Worm (Caenorhabditis elegans) whole organism, L3 larva: Measurements from ENCODE around the gene atf-2.
A peak's percentile ranks its signal among the peaks of the same experiment; 100 is the strongest.

ENCODE experiments used
- R02D3.7 ChIP-seq: fragments of 150-350 bp; optimal IDR thresholded peaks from 2 replicates; lab custom pipeline; 2014; ENCODE audit warnings: missing biosample characterization, missing genetic modification characterization
- ZK546.5 ChIP-seq: sonication (generic microtip); optimal IDR thresholded peaks from 2 replicates; lab custom pipeline; 2017; ENCODE audit warnings: missing biosample characterization, missing genetic modification characterization
- ama-1 ChIP-seq: fragments of 150-350 bp; optimal IDR thresholded peaks from 2 replicates; lab custom pipeline; 2018
- elt-2 ChIP-seq: sonication (generic microtip); optimal IDR thresholded peaks from 2 replicates; lab custom pipeline; 2016; ENCODE audit warnings: missing genetic modification reagents, mild to moderate bottlenecking, missing genetic modification characterization, missing compliant biosample characterization
- fkh-10 ChIP-seq: sonication (generic microtip); optimal IDR thresholded peaks from 2 replicates; lab custom pipeline; 2017; ENCODE audit warnings: missing biosample characterization, missing genetic modification reagents, missing genetic modification characterization
- lin-15B ChIP-seq: fragments of 150-350 bp; optimal IDR thresholded peaks from 2 replicates; lab custom pipeline; 2014; ENCODE audit warnings: missing biosample characterization, missing genetic modification characterization
- nhr-12 ChIP-seq: fragments of 150-350 bp; optimal IDR thresholded peaks from 2 replicates; lab custom pipeline; 2014; ENCODE audit warnings: missing biosample characterization, missing genetic modification characterization
- nhr-28 ChIP-seq: fragments of 150-350 bp; optimal IDR thresholded peaks from 2 replicates; lab custom pipeline; 2014; ENCODE audit warnings: missing biosample characterization, missing genetic modification characterization
- nhr-67 ChIP-seq: fragments of 150-350 bp; optimal IDR thresholded peaks from 2 replicates; lab custom pipeline; 2014; ENCODE audit warnings: missing biosample characterization, missing genetic modification characterization
- nhr-76 ChIP-seq: fragments of 150-350 bp; sonication (generic microtip); optimal IDR thresholded peaks from 5 replicates; lab custom pipeline; 2014; ENCODE audit warnings: missing biosample characterization, missing genetic modification characterization
- nhr-77 ChIP-seq: fragments of 150-350 bp; optimal IDR thresholded peaks from 2 replicates; lab custom pipeline; 2014; ENCODE audit warnings: missing biosample characterization, missing genetic modification characterization
- unc-62 ChIP-seq: fragments of 150-350 bp; sonication (generic microtip); optimal IDR thresholded peaks from 4 replicates; lab custom pipeline; 2014; ENCODE audit warnings: missing biosample characterization, missing genetic modification reagents, missing genetic modification characterization
- ztf-11 ChIP-seq: fragments of 150-350 bp; optimal IDR thresholded peaks from 2 replicates; lab custom pipeline; 2014; ENCODE audit warnings: missing biosample characterization, missing genetic modification characterization

DNA sequence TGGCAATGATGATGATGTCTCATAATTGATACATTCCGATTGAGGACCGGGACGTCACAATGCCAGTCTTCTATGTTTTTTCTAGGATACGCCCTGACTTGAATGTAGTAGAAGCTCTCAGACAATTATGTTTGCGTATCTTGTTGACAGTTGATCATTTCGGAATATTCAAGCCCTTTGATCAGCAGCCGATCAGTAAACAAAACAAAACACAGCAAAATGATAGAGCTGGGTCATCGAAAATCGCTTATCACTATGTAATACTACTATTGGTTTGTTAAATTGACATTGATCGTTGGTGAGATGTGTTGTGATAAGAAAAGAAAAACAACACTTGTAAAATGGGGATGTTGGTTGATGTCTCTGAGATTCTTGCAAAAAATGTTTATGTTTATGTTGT, 13.5 kb upstream of the atf-2 start:
- TF ChIP-seq lin-15B (tag; lab: Kevin White, UChicago) (no peak), nhr-77 (no peak), R02D3.7 (tag; lab: Kevin White, UChicago) (no peak), fkh-10 (no peak), nhr-12 (no peak), ama-1 (lab: Kevin White, UChicago) (no peak), nhr-67 (tag; lab: Kevin White, UChicago) (no peak), ZK546.5 (tag; lab: Kevin White, UChicago) (no peak), elt-2 (tag; lab: Kevin White, UChicago) (peak; percentile 7), nhr-76 (tag; lab: Kevin White, UChicago) (no peak), nhr-28 (no peak), unc-62 (GFP tag; lab: Kevin White, UChicago) (no peak), ztf-11 (tag; lab: Kevin White, UChicago) (no peak)
